Fruit fly (Drosophila melanogaster): Measurements from ENCODE around the gene Ccp84Ab.

Ccp84Ab gene

DNA sequence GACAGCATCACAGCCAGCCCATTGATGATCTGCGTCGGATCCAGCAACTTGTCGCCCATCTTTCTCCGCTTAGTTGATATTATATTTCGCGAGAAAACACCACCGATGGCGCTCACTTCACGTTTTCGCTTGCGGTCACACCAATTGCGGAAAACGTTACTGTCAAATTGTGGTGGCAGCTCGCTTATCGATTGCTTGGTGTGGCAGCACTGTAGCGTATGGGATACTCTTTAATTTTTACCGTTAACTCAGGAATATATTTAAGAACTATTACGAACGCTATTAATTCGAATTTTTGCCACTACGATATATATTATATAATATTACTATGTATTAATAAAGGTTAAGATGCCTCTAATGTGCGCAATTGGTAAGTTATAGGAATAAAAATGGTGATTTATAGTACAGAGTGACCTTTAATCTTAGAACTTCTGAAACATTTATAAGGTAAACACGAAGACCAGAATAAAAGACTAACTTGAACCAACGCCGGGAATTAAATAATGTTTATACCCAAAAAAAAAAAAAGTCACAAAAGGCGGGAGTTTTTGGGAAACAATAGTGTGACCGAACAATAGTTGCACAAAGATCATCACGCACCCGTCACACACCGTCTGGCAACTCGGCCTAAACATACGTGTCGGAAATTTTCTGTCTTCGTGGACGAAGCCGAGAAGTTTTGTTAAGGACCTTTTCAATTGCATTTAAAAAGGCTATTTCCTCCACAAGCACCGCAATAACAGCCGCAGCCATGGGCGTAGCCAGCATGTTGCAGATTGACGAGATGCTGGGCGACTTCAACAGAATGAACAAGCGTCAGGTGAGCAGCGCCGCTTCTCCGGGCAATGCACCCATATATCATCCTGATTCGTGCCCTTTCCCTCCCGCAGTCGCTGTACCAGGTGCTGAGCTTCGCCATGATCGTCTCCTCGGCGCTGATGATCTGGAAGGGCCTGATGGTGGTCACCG is 45.1 kb downstream of the Ccp84Ab start, which contains the start of the genes CG1307 and twr (continued):
- no peak for TF ChIP-seq Six4 (GFP tag; optimal IDR thresholded peaks at IDR 0.05)
- TF ChIP-seq luna (GFP tag; optimal IDR thresholded peaks at IDR 0.05), result no peak
- TF ChIP-seq CG12659 (GFP tag; optimal IDR thresholded peaks at IDR 0.05), result peak; percentile 77
- peak; percentile 24 for TF ChIP-seq Chrac-16 (GFP tag; optimal IDR thresholded peaks at IDR 0.05)
- 0 out of 2 replicates have a peak, but pooled peaks have one; percentile 9 for TF ChIP-seq bbx (GFP tag; IDR thresholded peaks at IDR 0.05; ENCODE audit: partially characterized antibody)
- TF ChIP-seq HLH54F (GFP tag; optimal IDR thresholded peaks at IDR 0.05), result no peak
- peak; percentile 5 for TF ChIP-seq kah (GFP tag; optimal IDR thresholded peaks at IDR 0.05)
- no peak for TF ChIP-seq Nf-YC (tag; optimal IDR thresholded peaks at IDR 0.05)
- peak; percentile 22; the same call in 1 of the 3 replicates for TF ChIP-seq dysf (GFP tag; IDR thresholded peaks at IDR 0.05)
- TF ChIP-seq CG13624 (GFP tag; optimal IDR thresholded peaks at IDR 0.05), result no peak
- TF ChIP-seq Stat92E (GFP tag; optimal IDR thresholded peaks at IDR 0.05), result no peak
- no peak for TF ChIP-seq CG1647 (GFP tag; optimal IDR thresholded peaks at IDR 0.05)
- no peak for TF ChIP-seq vfl (GFP tag; optimal IDR thresholded peaks at IDR 0.05)
- TF ChIP-seq p53 (GFP tag; optimal IDR thresholded peaks at IDR 0.05), result peak; percentile 4
- no peak for TF ChIP-seq bowl (GFP tag; IDR thresholded peaks at IDR 0.05)
- TF ChIP-seq dmrt11E (tag; optimal IDR thresholded peaks at IDR 0.05), result peak; percentile 46
- TF ChIP-seq CG2202 (tag; optimal IDR thresholded peaks at IDR 0.05), result no peak
- TF ChIP-seq schlank (tag; optimal IDR thresholded peaks at IDR 0.05), result no peak
- TF ChIP-seq HHEX (GFP tag; optimal IDR thresholded peaks at IDR 0.05), result peak; percentile 10
- TF ChIP-seq Meics (GFP tag; optimal IDR thresholded peaks at IDR 0.05), result peak; percentile 43
- no peak for TF ChIP-seq gcm2 (GFP tag; optimal IDR thresholded peaks at IDR 0.05)
- 0 out of 2 replicates have a peak, but pooled peaks have one; percentile 11 for TF ChIP-seq CG10321 (GFP tag; IDR thresholded peaks at IDR 0.05)
- no peak for TF ChIP-seq CG14965 (GFP tag; optimal IDR thresholded peaks at IDR 0.05; ENCODE audit: borderline replicate concordance)
- no peak for TF ChIP-seq slou (GFP tag; optimal IDR thresholded peaks at IDR 0.05)
- TF ChIP-seq Sry-β (GFP tag; optimal IDR thresholded peaks at IDR 0.05), result no peak
- no peak for TF ChIP-seq Trl (optimal IDR thresholded peaks at IDR 0.05)
- TF ChIP-seq Trl (GFP tag; optimal IDR thresholded peaks at IDR 0.05), result no peak
- TF ChIP-seq ase (GFP tag; IDR thresholded peaks at IDR 0.05), result no peak
- no peak for TF ChIP-seq corto (GFP tag; optimal IDR thresholded peaks at IDR 0.05)
- TF ChIP-seq hb (GFP tag; IDR thresholded peaks at IDR 0.05; ENCODE audit: partially characterized antibody), result no peak
- TF ChIP-seq CG13123 (GFP tag; optimal IDR thresholded peaks at IDR 0.05), result no peak
- no peak for TF ChIP-seq Vsx1 (GFP tag; optimal IDR thresholded peaks at IDR 0.05)
- TF ChIP-seq CG8281 (tag; optimal IDR thresholded peaks at IDR 0.05), result no peak
- TF ChIP-seq Optix (GFP tag; IDR thresholded peaks at IDR 0.05), result no peak
- TF ChIP-seq D (optimal IDR thresholded peaks at IDR 0.05), result no peak
- no peak for TF ChIP-seq D (GFP tag; optimal IDR thresholded peaks at IDR 0.05)
- peak; percentile 15 for TF ChIP-seq CG17912 (GFP tag; optimal IDR thresholded peaks at IDR 0.05)
- peak; percentile 18 for TF ChIP-seq CG8924 (tag; optimal IDR thresholded peaks at IDR 0.05)
- no peak for TF ChIP-seq D19A (tag; optimal IDR thresholded peaks at IDR 0.05)
- no peak for TF ChIP-seq NC2α (GFP tag; optimal IDR thresholded peaks at IDR 0.05)
- peak; percentile 10 for TF ChIP-seq CG6813 (GFP tag; optimal IDR thresholded peaks at IDR 0.05)
- no peak for TF ChIP-seq CG5953 (GFP tag; IDR thresholded peaks at IDR 0.05)
- TF ChIP-seq CG16779 (GFP tag; IDR thresholded peaks at IDR 0.05), result no peak
- TF ChIP-seq CG13287 (GFP tag; IDR thresholded peaks at IDR 0.05; ENCODE audit: partially characterized antibody), result peak; percentile 20; the same call in 1 of the 2 replicates
- TF ChIP-seq CG9609 (GFP tag; optimal IDR thresholded peaks at IDR 0.05), result peak; percentile 12
- TF ChIP-seq row (GFP tag; IDR thresholded peaks at IDR 0.05), result peak; percentile 55
- peak; percentile 6; the same call in 1 of the 2 replicates for TF ChIP-seq CG14667 (GFP tag; IDR thresholded peaks at IDR 0.05)
- no peak for TF ChIP-seq CG2678 (tag; optimal IDR thresholded peaks at IDR 0.05)
- no peak for TF ChIP-seq zf30C (GFP tag; optimal IDR thresholded peaks at IDR 0.05)

All from whole organism, embryonic.